Fruit fly (Drosophila melanogaster): ENCODE measurements around the gene Rab5.

DNA sequence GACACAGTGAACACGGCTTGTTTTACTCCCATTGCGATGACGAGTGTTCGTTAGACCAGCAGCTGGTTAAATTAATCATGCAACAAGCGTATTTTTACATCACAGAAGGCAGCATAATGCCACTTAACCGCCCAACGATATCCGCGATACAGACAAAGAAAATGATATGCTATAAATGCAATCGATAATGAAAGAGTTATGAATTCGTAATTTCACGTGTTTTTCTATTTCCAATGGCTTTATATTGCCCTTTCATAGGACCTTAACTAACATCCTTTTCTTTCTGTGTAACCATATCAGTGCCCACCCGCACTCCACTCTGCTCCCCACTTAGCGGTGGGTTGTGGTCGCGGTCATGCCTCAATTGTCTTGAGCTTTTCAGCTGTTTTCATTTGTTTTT is 48.0 kb upstream of the Rab5 start:
- TF ChIP-seq h (optimal IDR thresholded peaks at IDR 0.05) (no peak), ttk (optimal IDR thresholded peaks at IDR 0.05) (no peak), insv (optimal IDR thresholded peaks at IDR 0.05) (no peak), Sin3A (optimal IDR thresholded peaks at IDR 0.05) (no peak), Myc (optimal IDR thresholded peaks at IDR 0.05) (no peak), psq (optimal IDR thresholded peaks at IDR 0.05) (no peak)
